Fruit fly (Drosophila melanogaster) whole organism, pupa: ENCODE data around the gene Diedel3.

Experiments used
- CG14655 ChIP-seq: fragments of 200-800 bp; sonication (Bioruptor generic); optimal IDR thresholded peaks from 3 replicates; lab custom pipeline; 2017; ENCODE audit warnings: mild to moderate bottlenecking, missing biosample characterization, missing genetic modification reagents, missing genetic modification characterization
- CG15710 ChIP-seq: fragments of 200-800 bp; sonication (Bioruptor generic); optimal IDR thresholded peaks from 2 replicates; lab custom pipeline; 2018; ENCODE audit warnings: missing biosample characterization, mild to moderate bottlenecking, missing genetic modification characterization, moderate library complexity
- CG17806 ChIP-seq: fragments of 200-800 bp; sonication (Bioruptor generic); optimal IDR thresholded peaks from 2 replicates; lab custom pipeline; 2018; ENCODE audit warnings: missing biosample characterization, mild to moderate bottlenecking, missing genetic modification characterization, moderate library complexity
- CG34367 ChIP-seq: fragments of 200-800 bp; sonication (Bioruptor generic); optimal IDR thresholded peaks from 2 replicates; lab custom pipeline; 2018; ENCODE audit warnings: missing biosample characterization, mild to moderate bottlenecking, missing genetic modification characterization
- CG4496 ChIP-seq: fragments of 200-800 bp; sonication (Bioruptor generic); IDR thresholded peaks from 3 replicates; pipeline ENCODE4 v1.3.6; 2022; ENCODE audit warnings: missing biosample characterization, missing genetic modification characterization
- CG8301 ChIP-seq: fragments of 200-800 bp; sonication (Bioruptor generic); optimal IDR thresholded peaks from 2 replicates; lab custom pipeline; 2018; ENCODE audit warnings: missing biosample characterization, mild to moderate bottlenecking, missing genetic modification characterization
- D1 ChIP-seq: fragments of 200-800 bp; sonication (Bioruptor generic); optimal IDR thresholded peaks from 2 replicates; lab custom pipeline; 2018; ENCODE audit warnings: missing biosample characterization, mild to moderate bottlenecking, missing genetic modification characterization, moderate library complexity
- Pif1B ChIP-seq: fragments of 200-800 bp; sonication (Bioruptor generic); optimal IDR thresholded peaks from 3 replicates; lab custom pipeline; 2016; ENCODE audit warnings: missing biosample characterization, missing genetic modification characterization
- Snoo ChIP-seq: fragments of 200-800 bp; sonication (Bioruptor generic); optimal IDR thresholded peaks from 3 replicates; lab custom pipeline; 2017; ENCODE audit warnings: missing biosample characterization, mild to moderate bottlenecking, missing genetic modification characterization, inconsistent platforms
- rn ChIP-seq: fragments of 200-800 bp; sonication (Bioruptor generic); IDR thresholded peaks from 2 replicates; pipeline ENCODE4 v1.3.6; 2022; ENCODE audit warnings: missing biosample characterization, missing genetic modification characterization

dm6 chrX:19077420-19077819 lies 27.2 kb downstream of the Diedel3 start, which contains the start of gene CG7406:
- TF ChIP-seq CG14655 (GFP tag; lab: Kevin White, UChicago) = no peak
- no peak for TF ChIP-seq CG34367
- no peak for TF ChIP-seq Pif1B
- TF ChIP-seq Snoo (tag; lab: Kevin White, UChicago) = no peak
- no peak for TF ChIP-seq D1 (tag; lab: Kevin White, UChicago)
- TF ChIP-seq CG8301 (tag; lab: Kevin White, UChicago) = no peak
- no peak for TF ChIP-seq CG4496
- no peak for TF ChIP-seq CG17806 (tag; lab: Kevin White, UChicago)
- no peak for TF ChIP-seq rn
- no peak for TF ChIP-seq CG15710 (tag; lab: Kevin White, UChicago)
